Fruit fly (Drosophila melanogaster): ENCODE measurements around the gene Gmd.
A peak's percentile ranks its signal among the peaks of the same experiment; 100 is the strongest.

Gmd gene

DNA sequence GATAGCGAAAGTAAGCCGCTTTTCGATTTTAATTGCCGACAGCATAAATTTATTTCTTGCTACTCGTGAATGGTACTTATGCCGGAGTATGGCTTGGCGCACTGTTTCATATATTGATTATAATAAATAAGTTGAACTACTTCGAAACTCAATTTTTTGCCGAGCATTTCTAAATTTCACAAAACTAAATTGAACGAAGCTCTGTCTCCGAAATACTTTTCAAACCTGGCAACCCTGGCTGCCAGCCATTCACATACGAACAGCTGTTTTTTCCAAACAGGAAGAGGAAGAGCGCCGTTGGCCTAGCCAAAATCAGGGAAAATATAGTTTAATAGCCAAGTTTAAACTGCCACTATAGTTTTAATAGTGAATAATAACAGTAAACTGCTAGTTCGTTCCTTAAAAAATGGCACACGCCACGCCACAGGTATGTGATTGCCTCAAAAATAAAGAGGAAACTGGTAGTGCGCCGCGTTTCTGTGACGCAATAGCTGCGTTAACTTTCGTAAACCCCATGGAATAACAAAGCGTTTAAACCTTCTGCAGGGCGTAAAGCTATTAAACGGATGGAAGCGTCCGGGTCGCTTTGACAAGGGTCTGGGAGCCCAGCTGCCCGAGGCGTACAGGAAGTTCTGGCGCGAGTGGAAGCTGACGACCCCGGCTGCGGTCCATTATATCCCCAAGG, 3.0 kb downstream of the Gmd start, which contains the start of gene mRpL28 (continued):
- no peak for TF ChIP-seq Aef1 (GFP tag; IDR thresholded peaks at IDR 0.05)
- TF ChIP-seq Bdp1 (GFP tag; optimal IDR thresholded peaks at IDR 0.05) = no peak
- peak; percentile 20 for TF ChIP-seq unpg (GFP tag; optimal IDR thresholded peaks at IDR 0.05)
- peak; percentile 12 for TF ChIP-seq lilli (GFP tag; optimal IDR thresholded peaks at IDR 0.05)
- TF ChIP-seq Side (GFP tag; optimal IDR thresholded peaks at IDR 0.05) = no peak
- TF ChIP-seq slou (GFP tag; optimal IDR thresholded peaks at IDR 0.05) = no peak
- no peak for TF ChIP-seq CG4854 (GFP tag; optimal IDR thresholded peaks at IDR 0.05)
- TF ChIP-seq pum (GFP tag; optimal IDR thresholded peaks at IDR 0.05) = no peak
- no peak for TF ChIP-seq pita (GFP tag; optimal IDR thresholded peaks at IDR 0.05)
- no peak for TF ChIP-seq bigmax (GFP tag; optimal IDR thresholded peaks at IDR 0.05)
- no peak for TF ChIP-seq seq (GFP tag; IDR thresholded peaks at IDR 0.05)
- no peak for TF ChIP-seq CG33557 (GFP tag; optimal IDR thresholded peaks at IDR 0.05)
- peak; percentile 30 for TF ChIP-seq Ets97D (GFP tag; optimal IDR thresholded peaks at IDR 0.05)
- TF ChIP-seq CG32767 (GFP tag; IDR thresholded peaks at IDR 0.05) = no peak
- no peak for TF ChIP-seq Optix (GFP tag; IDR thresholded peaks at IDR 0.05)
- TF ChIP-seq fd64A (GFP tag; optimal IDR thresholded peaks at IDR 0.05) = no peak
- peak; percentile 41 for TF ChIP-seq CG2712 (tag; optimal IDR thresholded peaks at IDR 0.05)
- no peak for TF ChIP-seq Elba2 (GFP tag; optimal IDR thresholded peaks at IDR 0.05)
- TF ChIP-seq Ptx1 (GFP tag; IDR thresholded peaks at IDR 0.05) = 0 out of 2 replicates have a peak, but pooled peaks have one; percentile 36
- TF ChIP-seq CG5245 (GFP tag; optimal IDR thresholded peaks at IDR 0.05) = no peak
- no peak for TF ChIP-seq dimm (GFP tag; IDR thresholded peaks at IDR 0.05)
- no peak for TF ChIP-seq CG18476 (GFP tag; optimal IDR thresholded peaks at IDR 0.05)
- TF ChIP-seq ac (GFP tag; optimal IDR thresholded peaks at IDR 0.05) = no peak
- TF ChIP-seq hb (GFP tag; IDR thresholded peaks at IDR 0.05; ENCODE audit: partially characterized antibody) = no peak
- TF ChIP-seq eve (GFP tag; optimal IDR thresholded peaks at IDR 0.05) = no peak
- no peak for TF ChIP-seq salm (tag; optimal IDR thresholded peaks at IDR 0.05)
- TF ChIP-seq Xrp1 (GFP tag; IDR thresholded peaks at IDR 0.05) = no peak
- TF ChIP-seq CG12942 (GFP tag; optimal IDR thresholded peaks at IDR 0.05) = no peak
- TF ChIP-seq CG4730 (GFP tag; IDR thresholded peaks at IDR 0.05) = no peak
- no peak for TF ChIP-seq hth (optimal IDR thresholded peaks at IDR 0.05)
- no peak for TF ChIP-seq otp (GFP tag; IDR thresholded peaks at IDR 0.05)
- no peak for TF ChIP-seq CG17328 (GFP tag; IDR thresholded peaks at IDR 0.05)
- TF ChIP-seq Hr3 (GFP tag; optimal IDR thresholded peaks at IDR 0.05) = no peak
- TF ChIP-seq Ssrp (tag; optimal IDR thresholded peaks at IDR 0.05) = no peak
- no peak for TF ChIP-seq hkb (optimal IDR thresholded peaks at IDR 0.05)
- no peak for TF ChIP-seq hkb (GFP tag; IDR thresholded peaks at IDR 0.05)
- TF ChIP-seq wor (GFP tag; IDR thresholded peaks at IDR 0.05) = no peak
- TF ChIP-seq B-H1 (GFP tag; IDR thresholded peaks at IDR 0.05) = no peak
- peak; percentile 40 for TF ChIP-seq Nf-YC (tag; optimal IDR thresholded peaks at IDR 0.05)
- no peak for TF ChIP-seq zfh2 (GFP tag; optimal IDR thresholded peaks at IDR 0.05)
- no peak for TF ChIP-seq Spps (tag; optimal IDR thresholded peaks at IDR 0.05)
- TF ChIP-seq BEAF-32 (GFP tag; optimal IDR thresholded peaks at IDR 0.05) = peak; percentile 40
- TF ChIP-seq Max (GFP tag; optimal IDR thresholded peaks at IDR 0.05) = no peak
- TF ChIP-seq CG18262 (tag; optimal IDR thresholded peaks at IDR 0.05) = no peak
- TF ChIP-seq btn (GFP tag; optimal IDR thresholded peaks at IDR 0.05) = no peak
- no peak for TF ChIP-seq CG12071 (GFP tag; optimal IDR thresholded peaks at IDR 0.05)
- no peak for TF ChIP-seq Kr (GFP tag; optimal IDR thresholded peaks at IDR 0.05)
- TF ChIP-seq CG4328 (GFP tag; optimal IDR thresholded peaks at IDR 0.05) = peak; percentile 18
- no peak for TF ChIP-seq tgo (GFP tag; IDR thresholded peaks at IDR 0.05)
- peak; percentile 27 for TF ChIP-seq CHES-1-like (GFP tag; optimal IDR thresholded peaks at IDR 0.05)
- peak; percentile 46 for TF ChIP-seq CG3281 (GFP tag; optimal IDR thresholded peaks at IDR 0.05)
- TF ChIP-seq CG6689 (GFP tag; IDR thresholded peaks at IDR 0.05) = 0 out of 2 replicates have a peak, but pooled peaks have one; percentile 4

All from whole organism, embryonic.